Fruit fly (Drosophila melanogaster) whole organism, wandering third instar larva: ENCODE results near the gene Cpsf5.

Experiments
- Abd-B ChIP-seq: fragments of >200 bp; optimal IDR thresholded peaks from 2 replicates; lab custom pipeline; 2017; ENCODE audit warnings: missing biosample characterization, missing genetic modification characterization
- CG32264 ChIP-seq: fragments of 200-800 bp; sonication (Bioruptor generic); optimal IDR thresholded peaks from 2 replicates; lab custom pipeline; 2016; ENCODE audit warnings: missing biosample characterization, missing genetic modification characterization
- CG9705 ChIP-seq: fragments of 200-800 bp; sonication (Bioruptor generic); optimal IDR thresholded peaks from 2 replicates; lab custom pipeline; 2018; ENCODE audit warnings: missing biosample characterization, mild to moderate bottlenecking, missing genetic modification characterization
- CrebA ChIP-seq: fragments of 200-800 bp; sonication (Bioruptor generic); optimal IDR thresholded peaks from 2 replicates; lab custom pipeline; 2016; ENCODE audit warnings: missing biosample characterization, mild to moderate bottlenecking, missing genetic modification characterization, borderline replicate concordance
- Dfd ChIP-seq: fragments of >200 bp; optimal IDR thresholded peaks from 2 replicates; lab custom pipeline; 2017; ENCODE audit warnings: missing biosample characterization, missing genetic modification characterization
- Dif ChIP-seq: fragments of 200-275, 200-300 bp; sonication (Bioruptor generic); optimal IDR thresholded peaks from 2 replicates; lab custom pipeline; 2018; ENCODE audit warnings: missing biosample characterization, missing genetic modification characterization; ENCODE audit not compliant: partially characterized antibody
- GATAd ChIP-seq: sonication (Bioruptor generic); optimal IDR thresholded peaks from 2 replicates; lab custom pipeline; 2016; ENCODE audit warnings: missing biosample characterization, missing genetic modification characterization
- HLH106 ChIP-seq: fragments of 200-800 bp; optimal IDR thresholded peaks from 3 replicates; lab custom pipeline; 2019; ENCODE audit warnings: missing biosample characterization, mild to moderate bottlenecking, missing genetic modification characterization, moderate library complexity
- Hnf4 ChIP-seq: fragments of 200-800 bp; sonication (Bioruptor generic); optimal IDR thresholded peaks from 2 replicates; lab custom pipeline; 2016; ENCODE audit warnings: missing biosample characterization, mild to moderate bottlenecking, missing genetic modification characterization
- Hr78 ChIP-seq: fragments of >200 bp; optimal IDR thresholded peaks from 2 replicates; lab custom pipeline; 2017; ENCODE audit warnings: missing biosample characterization, missing genetic modification characterization
- Hr83 ChIP-seq: fragments of 200-300 bp; sonication (Bioruptor generic); optimal IDR thresholded peaks from 2 replicates; lab custom pipeline; 2016; ENCODE audit warnings: missing biosample characterization, mild to moderate bottlenecking, missing genetic modification characterization, moderate library complexity; ENCODE audit not compliant: poor library complexity, severe bottlenecking
- Jra ChIP-seq: sonication (Bioruptor generic); optimal IDR thresholded peaks from 2 replicates; lab custom pipeline; 2016; ENCODE audit warnings: missing biosample characterization, missing genetic modification characterization
- Mio ChIP-seq: sonication (Bioruptor generic); optimal IDR thresholded peaks from 2 replicates; lab custom pipeline; 2016; ENCODE audit warnings: missing biosample characterization, missing genetic modification characterization
- Myc ChIP-seq: fragments of >200 bp; optimal IDR thresholded peaks from 2 replicates; lab custom pipeline; 2017
- N ChIP-seq: fragments of >200 bp; optimal IDR thresholded peaks from 2 replicates; lab custom pipeline; 2018; ENCODE audit warnings: missing biosample characterization, missing external identifiers, missing genetic modification characterization
- OdsH ChIP-seq: fragments of 200-800 bp; sonication (Bioruptor generic); optimal IDR thresholded peaks from 2 replicates; lab custom pipeline; 2016; ENCODE audit warnings: missing biosample characterization, mild to moderate bottlenecking, missing genetic modification characterization
- Rel ChIP-seq, 2 experiments: fragments of 200-800 bp; sonication (Bioruptor generic) in 1 of 2; optimal IDR thresholded peaks; 2 replicates in 1 of 2; 3 replicates in 1 of 2; lab custom pipeline; 2016 to 2019; ENCODE audit warnings: mild to moderate bottlenecking in 2 of 2, missing biosample characterization in 2 of 2, missing genetic modification characterization in 2 of 2, moderate library complexity in 1 of 2
- Sp1 ChIP-seq: fragments of 200-800 bp; sonication (Bioruptor generic); optimal IDR thresholded peaks from 3 replicates; lab custom pipeline; 2019; ENCODE audit warnings: missing biosample characterization, mild to moderate bottlenecking, missing genetic modification characterization, moderate library complexity
- Vsx2 ChIP-seq: fragments of 200-300, 225-300 bp; sonication (Bioruptor generic); optimal IDR thresholded peaks from 2 replicates; lab custom pipeline; 2018; ENCODE audit warnings: missing biosample characterization, missing genetic modification characterization; ENCODE audit not compliant: partially characterized antibody
- br ChIP-seq: fragments of 200-800 bp; sonication (Bioruptor generic); optimal IDR thresholded peaks from 2 replicates; lab custom pipeline; 2016; ENCODE audit warnings: missing biosample characterization, missing genetic modification characterization
- brk ChIP-seq: fragments of 200-800 bp; sonication (Bioruptor generic); optimal IDR thresholded peaks from 2 replicates; lab custom pipeline; 2016; ENCODE audit warnings: missing biosample characterization, mild to moderate bottlenecking, missing genetic modification characterization
- dl ChIP-seq, 2 experiments: fragments of 175-275, 200-275 bp in 1 of 2; fragments of 200-275 bp in 1 of 2; sonication (Bioruptor generic); optimal IDR thresholded peaks; lab custom pipeline; 2018; ENCODE audit warnings: mild to moderate bottlenecking in 2 of 2, missing biosample characterization in 2 of 2, missing genetic modification characterization in 2 of 2, moderate library complexity in 2 of 2; ENCODE audit not compliant: partially characterized antibody in 2 of 2, insufficient read depth in 1 of 2
- dmrt93B ChIP-seq: fragments of 200-800 bp; sonication (Bioruptor generic); optimal IDR thresholded peaks from 2 replicates; lab custom pipeline; 2018; ENCODE audit warnings: missing biosample characterization, mild to moderate bottlenecking, missing genetic modification characterization
- dsf ChIP-seq: sonication (Bioruptor generic); optimal IDR thresholded peaks from 2 replicates; lab custom pipeline; 2016; ENCODE audit warnings: missing biosample characterization, missing genetic modification characterization, borderline replicate concordance
- ey ChIP-seq: fragments of 200-800 bp; sonication (Bioruptor generic); optimal IDR thresholded peaks from 2 replicates; lab custom pipeline; 2016; ENCODE audit warnings: missing biosample characterization, missing genetic modification characterization
- foxo ChIP-seq, 2 experiments: fragments of 200-800 bp; sonication (Bioruptor generic); optimal IDR thresholded peaks; 2 replicates in 1 of 2; 3 replicates in 1 of 2; lab custom pipeline; 2016 to 2017; ENCODE audit warnings: missing biosample characterization in 2 of 2, missing genetic modification characterization in 2 of 2
- fru ChIP-seq: fragments of 200-800 bp; sonication (Bioruptor generic); optimal IDR thresholded peaks from 3 replicates; lab custom pipeline; 2016; ENCODE audit warnings: missing biosample characterization, mild to moderate bottlenecking, missing genetic modification characterization
- h ChIP-seq: fragments of 200-800 bp; sonication (Bioruptor generic); optimal IDR thresholded peaks from 3 replicates; lab custom pipeline; 2016; ENCODE audit warnings: missing biosample characterization, mild to moderate bottlenecking, missing genetic modification characterization
- jim ChIP-seq: fragments of 175-275, 200-325 bp; sonication (Bioruptor generic); optimal IDR thresholded peaks from 2 replicates; lab custom pipeline; 2016; ENCODE audit warnings: missing biosample characterization, mild to moderate bottlenecking, missing genetic modification characterization
- lola ChIP-seq: fragments of >200 bp; optimal IDR thresholded peaks from 2 replicates; lab custom pipeline; 2017; ENCODE audit warnings: missing biosample characterization, missing genetic modification characterization
- pan ChIP-seq: fragments of >200 bp; optimal IDR thresholded peaks from 2 replicates; lab custom pipeline; 2017
- psq ChIP-seq: fragments of 200-800 bp; sonication (Bioruptor generic); optimal IDR thresholded peaks from 3 replicates; lab custom pipeline; 2017; ENCODE audit warnings: missing biosample characterization, mild to moderate bottlenecking, missing genetic modification characterization, moderate library complexity
- rgr ChIP-seq: fragments of 200-800 bp; sonication (Bioruptor generic); optimal IDR thresholded peaks from 3 replicates; lab custom pipeline; 2016; ENCODE audit warnings: missing biosample characterization, mild to moderate bottlenecking, missing genetic modification characterization
- sage ChIP-seq: fragments of 200-800 bp; sonication (Bioruptor generic); optimal IDR thresholded peaks from 2 replicates; lab custom pipeline; 2016; ENCODE audit warnings: missing biosample characterization, mild to moderate bottlenecking, missing genetic modification characterization
- sv ChIP-seq: fragments of 200-800 bp; sonication (Bioruptor generic); optimal IDR thresholded peaks from 3 replicates; lab custom pipeline; 2016; ENCODE audit warnings: missing biosample characterization, missing genetic modification characterization
- usp ChIP-seq: fragments of >200 bp; optimal IDR thresholded peaks from 2 replicates; lab custom pipeline; 2017; ENCODE audit warnings: missing biosample characterization, missing genetic modification characterization
- woc ChIP-seq: sonication (Bioruptor generic); optimal IDR thresholded peaks from 2 replicates; lab custom pipeline; 2016; ENCODE audit warnings: missing biosample characterization, mild to moderate bottlenecking, missing genetic modification characterization

The Cpsf5 gene

DNA sequence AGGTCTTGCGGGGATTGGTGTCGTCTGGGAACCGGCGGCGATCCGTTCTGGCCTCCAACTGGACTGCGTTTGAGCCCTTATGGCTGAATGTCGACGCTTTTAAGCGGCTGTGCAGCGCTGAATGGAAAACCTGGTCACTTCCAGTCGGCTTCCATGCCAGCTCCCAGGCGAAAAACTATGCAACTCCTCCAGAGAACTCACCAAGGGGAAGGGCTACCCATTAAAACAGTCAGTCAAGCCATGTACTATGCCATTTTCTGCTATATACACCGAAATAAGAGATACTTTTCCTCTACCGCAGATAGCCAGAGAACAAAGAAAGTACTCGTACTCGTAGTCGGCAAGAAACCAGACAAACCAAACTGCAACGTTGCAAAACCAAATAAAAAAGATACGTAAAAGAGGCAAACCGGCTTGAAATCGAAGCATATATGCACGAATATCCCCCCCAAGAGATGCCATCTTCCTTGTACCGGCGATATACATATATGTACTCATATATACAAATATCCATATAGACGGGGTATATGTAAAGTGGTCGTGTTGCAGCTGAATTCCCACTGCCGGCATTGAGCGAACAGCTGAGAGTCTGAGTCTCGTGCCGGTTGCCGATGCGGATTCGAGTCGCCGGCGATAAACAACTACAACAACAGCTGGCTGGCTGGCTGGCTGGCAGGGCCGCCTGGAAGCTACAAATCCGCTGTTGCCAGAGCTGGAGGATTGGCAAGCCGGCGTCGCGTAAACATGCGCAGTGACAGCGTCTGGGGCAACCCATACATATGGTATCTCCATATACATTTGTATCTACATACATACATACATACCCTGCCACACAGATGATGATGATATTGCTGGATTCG, 31.1 kb upstream of the Cpsf5 start, which contains the start of gene Hsp67Ba:
Hsp67Ba (minus strand) TSS at position 51 of the 860 bp plus-strand sequence.
- TF ChIP-seq Dfd (GFP tag; lab: Kevin White, UChicago) (no peak), ey (no peak), Vsx2 (no peak), rgr (GFP tag; lab: Kevin White, UChicago) (no peak), Rel (GFP tag; optimal IDR thresholded peaks at IDR 0.05; lab: Kevin White, UChicago) (no peak), Rel (tag; optimal IDR thresholded peaks at IDR 0.05; lab: Kevin White, UChicago) (no peak), psq (GFP tag; lab: Kevin White, UChicago) (peak; percentile 49), br (GFP tag; lab: Kevin White, UChicago) (no peak), Abd-B (GFP tag; lab: Kevin White, UChicago) (no peak), sv (no peak), CrebA (GFP tag; lab: Kevin White, UChicago) (peak; percentile 51), woc (GFP tag; lab: Kevin White, UChicago) (peak; percentile 11), Mio (no peak), brk (no peak), dmrt93B (GFP tag; lab: Kevin White, UChicago) (no peak), h (GFP tag; lab: Kevin White, UChicago) (no peak), Hnf4 (GFP tag; lab: Kevin White, UChicago) (no peak), GATAd (GFP tag; lab: Kevin White, UChicago) (no peak), Dif (GFP tag; lab: Kevin White, UChicago) (peak; percentile 51), fru (peak; percentile 22), Hr83 (GFP tag; lab: Kevin White, UChicago) (peak; percentile 26), Sp1 (no peak), Hr78 (no peak)

DNA sequence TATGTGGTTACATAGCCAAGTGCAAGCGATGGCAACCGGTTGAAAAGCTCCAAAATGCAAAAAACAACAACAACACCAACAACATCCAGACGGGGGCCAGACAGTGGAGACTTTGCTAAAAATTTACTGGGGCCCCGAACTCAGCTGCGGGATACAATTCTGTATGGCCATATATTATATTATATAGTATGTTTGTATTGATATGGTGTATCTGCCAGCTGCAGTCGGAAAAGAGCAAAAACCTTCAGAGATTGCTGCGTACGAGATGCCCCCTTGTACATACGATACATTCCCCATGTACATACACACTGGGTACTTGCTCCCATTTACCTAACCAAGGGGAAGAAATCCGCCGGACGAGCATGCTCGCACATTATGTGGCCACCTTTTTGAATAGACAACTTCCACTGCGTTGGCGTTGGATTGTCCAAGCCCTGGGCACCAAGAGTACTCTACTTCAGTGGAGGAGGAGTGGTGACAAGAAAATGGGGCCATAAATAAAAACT, 30.4 kb upstream of the Cpsf5 start:
- no peak for TF ChIP-seq Hr83 (GFP tag; lab: Kevin White, UChicago)
- TF ChIP-seq Rel (GFP tag; optimal IDR thresholded peaks at IDR 0.05; lab: Kevin White, UChicago) = no peak
- TF ChIP-seq Rel (tag; optimal IDR thresholded peaks at IDR 0.05; lab: Kevin White, UChicago) = peak; percentile 70
- no peak for TF ChIP-seq CG32264 (GFP tag; lab: Kevin White, UChicago)
- peak; percentile 6 for TF ChIP-seq woc (GFP tag; lab: Kevin White, UChicago)
- no peak for TF ChIP-seq h (GFP tag; lab: Kevin White, UChicago)
- TF ChIP-seq br (GFP tag; lab: Kevin White, UChicago) = no peak
- peak; percentile 7 for TF ChIP-seq HLH106 (tag; lab: Kevin White, UChicago)
- peak; percentile 39 for TF ChIP-seq CG9705 (GFP tag; lab: Kevin White, UChicago)
- TF ChIP-seq Sp1 = peak; percentile 36
- TF ChIP-seq dl (GFP tag; optimal IDR thresholded peaks at IDR 0.05; lab: Kevin White, UChicago; ENCODE audit: insufficient read depth in 1 of 2, partially characterized antibody in 2 of 2) = peak in 1 of 2 experiments; percentile 22
- TF ChIP-seq pan (lab: Kevin White, UChicago) = no peak
- TF ChIP-seq Hr78 = no peak

DNA sequence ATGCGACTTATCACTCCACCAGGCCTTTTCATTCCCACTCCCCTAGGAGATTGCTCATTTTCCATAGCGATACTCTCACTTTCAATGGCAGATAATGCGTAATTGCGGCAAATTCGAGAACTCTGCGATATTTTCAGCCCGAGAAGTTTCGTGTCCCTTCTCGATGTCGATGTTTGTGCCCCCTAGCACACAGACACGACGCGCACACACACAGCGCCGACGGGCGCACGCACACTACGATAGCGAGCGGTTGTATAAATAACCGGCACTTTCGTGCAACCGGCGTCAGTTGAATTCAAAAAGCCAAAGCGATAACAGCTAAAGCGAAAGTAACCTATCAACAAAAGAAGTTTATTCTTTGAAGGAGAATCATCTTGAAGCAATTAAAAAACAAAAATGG, 29.2 kb upstream of the Cpsf5 start, which contains the start of gene Hsp23:
Hsp23 (plus strand) TSS at position 281 of the 400 bp plus-strand sequence.
- peak; percentile 71 for TF ChIP-seq brk
- peak; percentile 32 for TF ChIP-seq Jra (GFP tag; lab: Kevin White, UChicago)
- peak; percentile 88 for TF ChIP-seq Hr83 (GFP tag; lab: Kevin White, UChicago)
- TF ChIP-seq Hr78 = no peak
- TF ChIP-seq foxo (GFP tag; optimal IDR thresholded peaks at IDR 0.05; lab: Kevin White, UChicago) = peak; percentile 43 to 45
- TF ChIP-seq Dif (GFP tag; lab: Kevin White, UChicago) = peak; percentile 59
- TF ChIP-seq dl (GFP tag; optimal IDR thresholded peaks at IDR 0.05; lab: Kevin White, UChicago; ENCODE audit: insufficient read depth in 1 of 2, partially characterized antibody in 2 of 2) = peak in 1 of 2 experiments; percentile 7
- peak; percentile 53 for TF ChIP-seq OdsH (GFP tag; lab: Kevin White, UChicago)
- TF ChIP-seq h (GFP tag; lab: Kevin White, UChicago) = peak; percentile 35
- peak; percentile 6 for TF ChIP-seq sage (GFP tag; lab: Kevin White, UChicago)
- no peak for TF ChIP-seq sv
- TF ChIP-seq Myc (lab: Kevin White, UChicago) = no peak
- peak; percentile 28 for TF ChIP-seq HLH106 (tag; lab: Kevin White, UChicago)
- peak; percentile 50 for TF ChIP-seq fru
- no peak for TF ChIP-seq Rel (GFP tag; optimal IDR thresholded peaks at IDR 0.05; lab: Kevin White, UChicago)
- TF ChIP-seq Rel (tag; optimal IDR thresholded peaks at IDR 0.05; lab: Kevin White, UChicago) = peak; percentile 47
- TF ChIP-seq Hnf4 (GFP tag; lab: Kevin White, UChicago) = peak; percentile 59
- no peak for TF ChIP-seq dmrt93B (GFP tag; lab: Kevin White, UChicago)
- TF ChIP-seq rgr (GFP tag; lab: Kevin White, UChicago) = peak; percentile 37
- no peak for TF ChIP-seq usp (GFP tag; lab: Kevin White, UChicago)
- peak; percentile 60 for TF ChIP-seq br (GFP tag; lab: Kevin White, UChicago)
- TF ChIP-seq Sp1 = peak; percentile 27
- no peak for TF ChIP-seq Vsx2
- TF ChIP-seq CG9705 (GFP tag; lab: Kevin White, UChicago) = no peak
- TF ChIP-seq psq (GFP tag; lab: Kevin White, UChicago) = peak; percentile 66
- TF ChIP-seq jim (GFP tag; lab: Kevin White, UChicago) = no peak
- TF ChIP-seq dsf = no peak
- no peak for TF ChIP-seq N
- no peak for TF ChIP-seq lola (GFP tag; lab: Kevin White, UChicago)
- TF ChIP-seq CrebA (GFP tag; lab: Kevin White, UChicago) = peak; percentile 58
- no peak for TF ChIP-seq Mio
- peak; percentile 26 for TF ChIP-seq woc (GFP tag; lab: Kevin White, UChicago)
- no peak for TF ChIP-seq Dfd (GFP tag; lab: Kevin White, UChicago)
- TF ChIP-seq pan (lab: Kevin White, UChicago) = no peak
- TF ChIP-seq GATAd (GFP tag; lab: Kevin White, UChicago) = no peak
